Worm (Caenorhabditis elegans) whole organism, mixed stage, embryonic: Measurements from ENCODE around the gene Y77E11A.7.

Source experiments
- M03D4.4 ChIP-seq: sonication (generic microtip); optimal IDR thresholded peaks from 2 replicates; lab custom pipeline; 2017; ENCODE audit warnings: mild to moderate bottlenecking, missing genetic modification characterization, missing compliant biosample characterization
- bed-3 ChIP-seq: fragments of 200-800 bp; sonication (Bioruptor generic); optimal IDR thresholded peaks from 3 replicates; lab custom pipeline; 2018; ENCODE audit warnings: mild to moderate bottlenecking, missing genetic modification characterization, moderate library complexity, missing compliant biosample characterization
- blmp-1 ChIP-seq: fragments of 150-350 bp; optimal IDR thresholded peaks from 2 replicates; lab custom pipeline; 2014; ENCODE audit warnings: missing biosample characterization, missing genetic modification characterization
- ceh-39 ChIP-seq: fragments of 150-350 bp; optimal IDR thresholded peaks from 2 replicates; lab custom pipeline; 2014; ENCODE audit warnings: missing biosample characterization, missing genetic modification characterization
- ceh-43 ChIP-seq: fragments of 200-800 bp; sonication (Bioruptor generic); optimal IDR thresholded peaks from 2 replicates; lab custom pipeline; 2018; ENCODE audit warnings: mild to moderate bottlenecking, missing genetic modification characterization, moderate library complexity, missing compliant biosample characterization
- ceh-83 ChIP-seq: fragments of 200-800 bp; sonication (Bioruptor generic); optimal IDR thresholded peaks from 2 replicates; lab custom pipeline; 2018; ENCODE audit warnings: mild to moderate bottlenecking, missing genetic modification characterization, missing compliant biosample characterization
- ces-1 ChIP-seq: fragments of 150-350 bp; optimal IDR thresholded peaks from 2 replicates; lab custom pipeline; 2014; ENCODE audit warnings: missing biosample characterization, missing genetic modification reagents, missing genetic modification characterization
- cnd-1 ChIP-seq: fragments of 200-800 bp; sonication (Bioruptor generic); optimal IDR thresholded peaks from 2 replicates; lab custom pipeline; 2018; ENCODE audit warnings: mild to moderate bottlenecking, missing genetic modification characterization, missing compliant biosample characterization
- drap-1 ChIP-seq: fragments of 200-800 bp; sonication (Bioruptor generic); optimal IDR thresholded peaks from 3 replicates; lab custom pipeline; 2018; ENCODE audit warnings: mild to moderate bottlenecking, missing genetic modification characterization, missing compliant biosample characterization
- elt-3 ChIP-seq: fragments of 150-350 bp; optimal IDR thresholded peaks from 2 replicates; lab custom pipeline; 2014; ENCODE audit warnings: missing biosample characterization, missing genetic modification characterization
- hlh-1 ChIP-seq: fragments of 150-350 bp; optimal IDR thresholded peaks from 2 replicates; lab custom pipeline; 2014; ENCODE audit warnings: missing biosample characterization, missing genetic modification reagents, missing genetic modification characterization
- lin-32 ChIP-seq: fragments of 200-800 bp; sonication (Bioruptor generic); optimal IDR thresholded peaks from 2 replicates; lab custom pipeline; 2018; ENCODE audit warnings: mild to moderate bottlenecking, missing genetic modification characterization, missing compliant biosample characterization
- lsy-2 ChIP-seq: fragments of 150-350 bp; optimal IDR thresholded peaks from 2 replicates; lab custom pipeline; 2014; ENCODE audit warnings: missing biosample characterization, missing genetic modification characterization
- mab-5 ChIP-seq: fragments of 150-350 bp; optimal IDR thresholded peaks from 2 replicates; lab custom pipeline; 2014; ENCODE audit warnings: missing biosample characterization, missing genetic modification characterization
- mep-1 ChIP-seq: fragments of 150-350 bp; optimal IDR thresholded peaks from 2 replicates; lab custom pipeline; 2017; ENCODE audit warnings: missing biosample characterization, missing genetic modification reagents, missing genetic modification characterization, inconsistent platforms
- mls-2 ChIP-seq: sonication (generic microtip); optimal IDR thresholded peaks from 2 replicates; lab custom pipeline; 2016; ENCODE audit warnings: mild to moderate bottlenecking, missing genetic modification characterization, moderate library complexity, missing compliant biosample characterization
- nhr-12 ChIP-seq: fragments of 150-350 bp; optimal IDR thresholded peaks from 2 replicates; lab custom pipeline; 2014; ENCODE audit warnings: missing biosample characterization, missing genetic modification characterization
- nhr-2 ChIP-seq: fragments of 150-350 bp; optimal IDR thresholded peaks from 2 replicates; lab custom pipeline; 2014; ENCODE audit warnings: missing biosample characterization, missing genetic modification characterization
- nhr-237 ChIP-seq: fragments of 150-350 bp; optimal IDR thresholded peaks from 2 replicates; lab custom pipeline; 2014; ENCODE audit warnings: missing biosample characterization, missing genetic modification characterization
- nhr-28 ChIP-seq: fragments of 150-350 bp; optimal IDR thresholded peaks from 2 replicates; lab custom pipeline; 2014; ENCODE audit warnings: missing biosample characterization, missing genetic modification characterization
- nhr-76 ChIP-seq: sonication (generic microtip); optimal IDR thresholded peaks from 2 replicates; lab custom pipeline; 2017; ENCODE audit warnings: missing biosample characterization, missing genetic modification characterization
- pha-4 ChIP-seq: fragments of 150-350 bp; optimal IDR thresholded peaks from 2 replicates; lab custom pipeline; 2018; ENCODE audit warnings: missing biosample characterization, missing genetic modification reagents, missing genetic modification characterization
- sem-2 ChIP-seq: fragments of 200-800 bp; sonication (Bioruptor generic); optimal IDR thresholded peaks from 2 replicates; lab custom pipeline; 2018; ENCODE audit warnings: mild to moderate bottlenecking, missing genetic modification characterization, missing compliant biosample characterization
- snpc-4 ChIP-seq: fragments of 150-350 bp; optimal IDR thresholded peaks from 2 replicates; lab custom pipeline; 2014; ENCODE audit warnings: missing biosample characterization, missing genetic modification characterization
- tbx-8 ChIP-seq: fragments of 200-800 bp; sonication (Bioruptor generic); optimal IDR thresholded peaks from 2 replicates; lab custom pipeline; 2018; ENCODE audit warnings: mild to moderate bottlenecking, missing genetic modification characterization, moderate library complexity, missing compliant biosample characterization
- unc-120 ChIP-seq: sonication (generic microtip); optimal IDR thresholded peaks from 2 replicates; lab custom pipeline; 2017; ENCODE audit warnings: missing genetic modification characterization, missing compliant biosample characterization; ENCODE audit not compliant: poor library complexity, severe bottlenecking
- unc-39 ChIP-seq: fragments of 150-350 bp; optimal IDR thresholded peaks from 2 replicates; lab custom pipeline; 2014; ENCODE audit warnings: missing biosample characterization, missing genetic modification characterization
- zip-8 ChIP-seq: fragments of 150-350 bp; optimal IDR thresholded peaks from 2 replicates; lab custom pipeline; 2014; ENCODE audit warnings: missing biosample characterization, missing genetic modification characterization
- ztf-11 ChIP-seq: fragments of 150-350 bp; optimal IDR thresholded peaks from 2 replicates; lab custom pipeline; 2014; ENCODE audit warnings: missing biosample characterization, missing genetic modification characterization

Y77E11A.7 gene

ce11 chrIV:1445920-1446319 lies 26.3 kb upstream of the Y77E11A.7 start, which contains the start of gene clp-7:
clp-7 (minus strand) TSS chrIV:1445966.
- TF ChIP-seq drap-1 (GFP tag; lab: Kevin White, UChicago) (no peak), hlh-1 (tag; lab: Kevin White, UChicago) (peak; percentile 22)

- TF ChIP-seq nhr-12 (tag; lab: Kevin White, UChicago) = no peak
- TF ChIP-seq snpc-4 (tag; lab: Kevin White, UChicago) = no peak
- TF ChIP-seq nhr-237 = no peak
- TF ChIP-seq nhr-28 = no peak
- no peak for TF ChIP-seq ceh-83
- no peak for TF ChIP-seq nhr-76
- TF ChIP-seq lsy-2 (tag; lab: Kevin White, UChicago) = no peak
- no peak for TF ChIP-seq unc-39 (tag; lab: Kevin White, UChicago)
- TF ChIP-seq sem-2 (GFP tag; lab: Kevin White, UChicago) = no peak
- TF ChIP-seq, all 35 proteins: peak for 0
These were observed 24.5 kb upstream of the Y77E11A.7 start for ce11 chrIV:1443997-1444678.

ce11 chrIV:1443514-1443913 lies 23.9 kb upstream of the Y77E11A.7 start:
- no peak for TF ChIP-seq unc-39 (tag; lab: Kevin White, UChicago)
- no peak for TF ChIP-seq mab-5
- no peak for TF ChIP-seq tbx-8
- TF ChIP-seq pha-4 (tag; lab: Kevin White, UChicago) = no peak
- TF ChIP-seq cnd-1 (tag; lab: Kevin White, UChicago) = no peak
- TF ChIP-seq mls-2 = no peak
- TF ChIP-seq zip-8 (tag; lab: Kevin White, UChicago) = no peak
- no peak for TF ChIP-seq ceh-83
- no peak for TF ChIP-seq lin-32 (GFP tag; lab: Kevin White, UChicago)
- TF ChIP-seq drap-1 (GFP tag; lab: Kevin White, UChicago) = no peak
- TF ChIP-seq nhr-2 (tag; lab: Kevin White, UChicago) = no peak
- no peak for TF ChIP-seq lsy-2 (tag; lab: Kevin White, UChicago)

- TF ChIP-seq drap-1 (GFP tag; lab: Kevin White, UChicago) = no peak
- TF ChIP-seq mep-1 (tag; lab: Kevin White, UChicago) = no peak
- no peak for TF ChIP-seq blmp-1 (tag; lab: Kevin White, UChicago)
- TF ChIP-seq unc-120 (tag; lab: Kevin White, UChicago) = no peak
- no peak for TF ChIP-seq M03D4.4 (tag; lab: Kevin White, UChicago)
- TF ChIP-seq unc-39 (tag; lab: Kevin White, UChicago) = no peak
- no peak for TF ChIP-seq ces-1 (GFP tag; lab: Kevin White, UChicago)
- no peak for TF ChIP-seq pha-4 (tag; lab: Kevin White, UChicago)
- TF ChIP-seq zip-8 (tag; lab: Kevin White, UChicago) = no peak
- no peak for TF ChIP-seq nhr-237
- no peak for TF ChIP-seq mab-5
- no peak for TF ChIP-seq bed-3 (GFP tag; lab: Kevin White, UChicago)
- no peak for TF ChIP-seq ztf-11
- TF ChIP-seq nhr-2 (tag; lab: Kevin White, UChicago) = no peak
- TF ChIP-seq sem-2 (GFP tag; lab: Kevin White, UChicago) = no peak
- TF ChIP-seq ceh-83 = no peak
These were observed 18.0 kb upstream of the Y77E11A.7 start for ce11 chrIV:1437625-1438024.

ce11 chrIV:1435159-1435558 lies 15.5 kb upstream of the Y77E11A.7 start:
- TF ChIP-seq nhr-12 (tag; lab: Kevin White, UChicago) (no peak), ceh-39 (tag; lab: Kevin White, UChicago) (no peak), ceh-43 (no peak), ztf-11 (no peak)

- TF ChIP-seq nhr-2 (tag; lab: Kevin White, UChicago) (no peak), bed-3 (GFP tag; lab: Kevin White, UChicago) (no peak), pha-4 (tag; lab: Kevin White, UChicago) (no peak), zip-8 (tag; lab: Kevin White, UChicago) (no peak), tbx-8 (no peak), elt-3 (tag; lab: Kevin White, UChicago) (no peak), drap-1 (GFP tag; lab: Kevin White, UChicago) (no peak)
These were observed 15.0 kb upstream of the Y77E11A.7 start, which contains the start of gene clp-6 for ce11 chrIV:1434554-1435089. clp-6 (minus strand) TSS chrIV:1435039.
